Fruit fly (Drosophila melanogaster) whole organism, adult: ENCODE data around the gene CG18259.

Experiments used
- CG14711 ChIP-seq: fragments of 200-800 bp; sonication (Bioruptor generic); optimal IDR thresholded peaks from 2 replicates; lab custom pipeline; 2018; ENCODE audit warnings: missing biosample characterization, mild to moderate bottlenecking, missing genetic modification characterization, moderate library complexity
- CG33017 ChIP-seq: fragments of 200-800 bp; sonication (Bioruptor generic); optimal IDR thresholded peaks from 2 replicates; lab custom pipeline; 2018; ENCODE audit warnings: missing biosample characterization, mild to moderate bottlenecking, missing genetic modification characterization, moderate library complexity
- CG5204 ChIP-seq: fragments of 200-800 bp; sonication (Bioruptor generic); optimal IDR thresholded peaks from 2 replicates; lab custom pipeline; 2016; ENCODE audit warnings: missing biosample characterization, missing genetic modification characterization
- CG7045 ChIP-seq: fragments of 200-800 bp; sonication (Bioruptor generic); optimal IDR thresholded peaks from 2 replicates; lab custom pipeline; 2017; ENCODE audit warnings: missing biosample characterization, mild to moderate bottlenecking, missing genetic modification characterization
- Hr96 ChIP-seq: fragments of 200-800 bp; sonication (Bioruptor generic); optimal IDR thresholded peaks from 2 replicates; lab custom pipeline; 2016; ENCODE audit warnings: missing biosample characterization, missing genetic modification characterization
- Mnt ChIP-seq: fragments of 200-800 bp; sonication (Bioruptor generic); optimal IDR thresholded peaks from 2 replicates; lab custom pipeline; 2016; ENCODE audit warnings: missing biosample characterization, mild to moderate bottlenecking, missing genetic modification characterization
- bab1 ChIP-seq: fragments of 200-800 bp; sonication (Bioruptor generic); optimal IDR thresholded peaks from 3 replicates; lab custom pipeline; 2019; ENCODE audit warnings: missing biosample characterization, mild to moderate bottlenecking, missing genetic modification characterization, moderate library complexity
- kay ChIP-seq: fragments of 200-800 bp; sonication (Bioruptor generic); peaks from one replicate; lab custom pipeline; 2016; ENCODE audit warnings: missing biosample characterization, missing genetic modification characterization, borderline replicate concordance
- tj ChIP-seq: fragments of 200-800 bp; sonication (Bioruptor generic); optimal IDR thresholded peaks from 3 replicates; lab custom pipeline; 2017; ENCODE audit warnings: missing biosample characterization, mild to moderate bottlenecking, missing genetic modification characterization, moderate library complexity

dm6 chrX:18813049-18813448 is 29.8 kb upstream of the CG18259 start, which contains the start of gene CG42450:
- TF ChIP-seq Mnt (GFP tag; lab: Kevin White, UChicago) (no peak), CG14711 (tag; lab: Kevin White, UChicago) (no peak), bab1 (GFP tag; lab: Kevin White, UChicago) (no peak), kay (GFP tag; lab: Kevin White, UChicago) (no peak), CG5204 (GFP tag; lab: Kevin White, UChicago) (no peak), CG7045 (GFP tag; lab: Kevin White, UChicago) (no peak), tj (no peak), Hr96 (no peak), CG33017 (tag; lab: Kevin White, UChicago) (no peak)
